Fruit fly (Drosophila melanogaster) Kc167 (cell line): Measurements from ENCODE around the gene CG11584.

Experiments used
- Myc ChIP-seq: fragments of >200 bp; optimal IDR thresholded peaks from 2 replicates; lab custom pipeline; 2017; ENCODE audit warnings: missing external identifiers
- Sin3A ChIP-seq: fragments of >200 bp; optimal IDR thresholded peaks from 2 replicates; lab custom pipeline; 2018; ENCODE audit warnings: missing external identifiers
- h ChIP-seq: fragments of >200 bp; optimal IDR thresholded peaks from 3 replicates; lab custom pipeline; 2018; ENCODE audit warnings: missing external identifiers
- insv ChIP-seq: fragments of >200 bp; optimal IDR thresholded peaks from 3 replicates; lab custom pipeline; 2018; ENCODE audit warnings: missing external identifiers
- psq ChIP-seq: fragments of >200 bp; optimal IDR thresholded peaks from 2 replicates; lab custom pipeline; 2017; ENCODE audit warnings: missing external identifiers
- ttk ChIP-seq: sonication (Bioruptor generic); optimal IDR thresholded peaks from 2 replicates; lab custom pipeline; 2017; ENCODE audit warnings: missing external identifiers

The CG11584 gene

dm6 chrX:14184062-14184611 is 3.3 kb downstream of the CG11584 start, which contains the start of gene CG32603:
Gene CG32603, plus strand, starts transcription at chrX:14184561.
- TF ChIP-seq h (lab: Kevin White, UChicago) = no peak
- no peak for TF ChIP-seq Sin3A (lab: Kevin White, UChicago)
- TF ChIP-seq psq = no peak
- no peak for TF ChIP-seq ttk (lab: Kevin White, UChicago)
- no peak for TF ChIP-seq insv (lab: Kevin White, UChicago)
- no peak for TF ChIP-seq Myc (lab: Kevin White, UChicago)

dm6 chrX:14186953-14187352 is 6.1 kb downstream of the CG11584 start, which contains the start of gene CG12481:
Gene CG12481, plus strand, starts transcription at chrX:14187253.
- TF ChIP-seq Myc (lab: Kevin White, UChicago) (no peak), psq (no peak), Sin3A (lab: Kevin White, UChicago) (no peak), h (lab: Kevin White, UChicago) (no peak), ttk (lab: Kevin White, UChicago) (no peak), insv (lab: Kevin White, UChicago) (no peak)

- TF ChIP-seq ttk (lab: Kevin White, UChicago) = no peak
- TF ChIP-seq insv (lab: Kevin White, UChicago) = no peak
- TF ChIP-seq psq = no peak
- no peak for TF ChIP-seq Sin3A (lab: Kevin White, UChicago)
- TF ChIP-seq Myc (lab: Kevin White, UChicago) = no peak
- TF ChIP-seq h (lab: Kevin White, UChicago) = no peak
Measured at dm6 chrX:14189216-14189615, 8.4 kb downstream of the CG11584 start, which contains the start of gene CG11585. Gene CG11585, plus strand, starts transcription at chrX:14189516.

dm6 chrX:14191918-14192317 is 11.1 kb downstream of the CG11584 start, which contains the start of gene CG13403:
Gene CG13403, minus strand, starts transcription at chrX:14192018.
- no peak for TF ChIP-seq ttk (lab: Kevin White, UChicago)
- TF ChIP-seq Sin3A (lab: Kevin White, UChicago) = no peak
- TF ChIP-seq h (lab: Kevin White, UChicago) = no peak
- no peak for TF ChIP-seq psq
- no peak for TF ChIP-seq insv (lab: Kevin White, UChicago)
- no peak for TF ChIP-seq Myc (lab: Kevin White, UChicago)

- TF ChIP-seq Sin3A (lab: Kevin White, UChicago) (no peak), psq (no peak), ttk (lab: Kevin White, UChicago) (no peak), h (lab: Kevin White, UChicago) (no peak), Myc (lab: Kevin White, UChicago) (no peak), insv (lab: Kevin White, UChicago) (no peak)
Measured at dm6 chrX:14193013-14193412, 12.2 kb downstream of the CG11584 start, which contains the start of gene yl. Gene yl, plus strand, starts transcription at chrX:14193214.

dm6 chrX:14199967-14200531 is 19.2 kb downstream of the CG11584 start, which contains the start of gene CG11590:
Gene CG11590, plus strand, starts transcription at chrX:14200178.
- TF ChIP-seq ttk (lab: Kevin White, UChicago) (no peak), psq (no peak), insv (lab: Kevin White, UChicago) (no peak), h (lab: Kevin White, UChicago) (no peak), Sin3A (lab: Kevin White, UChicago) (no peak), Myc (lab: Kevin White, UChicago) (no peak)

- TF ChIP-seq ttk (lab: Kevin White, UChicago) (no peak), insv (lab: Kevin White, UChicago) (no peak), Sin3A (lab: Kevin White, UChicago) (no peak), Myc (lab: Kevin White, UChicago) (no peak), h (lab: Kevin White, UChicago) (no peak), psq (no peak)
Measured at dm6 chrX:14201178-14201577, 20.4 kb downstream of the CG11584 start, which contains the start of gene Prp16. Gene Prp16, plus strand, starts transcription at chrX:14201362.

- no peak for TF ChIP-seq insv (lab: Kevin White, UChicago)
- TF ChIP-seq h (lab: Kevin White, UChicago) = no peak
- TF ChIP-seq ttk (lab: Kevin White, UChicago) = no peak
- TF ChIP-seq Sin3A (lab: Kevin White, UChicago) = no peak
- TF ChIP-seq psq = no peak
- TF ChIP-seq Myc (lab: Kevin White, UChicago) = no peak
Measured at dm6 chrX:14208426-14209208, 27.8 kb downstream of the CG11584 start.

- TF ChIP-seq Myc (lab: Kevin White, UChicago) = no peak
- no peak for TF ChIP-seq h (lab: Kevin White, UChicago)
- no peak for TF ChIP-seq psq
- TF ChIP-seq insv (lab: Kevin White, UChicago) = no peak
- TF ChIP-seq Sin3A (lab: Kevin White, UChicago) = no peak
- no peak for TF ChIP-seq ttk (lab: Kevin White, UChicago)
Measured at dm6 chrX:14209209-14209781, 28.5 kb downstream of the CG11584 start.

- no peak for TF ChIP-seq psq
- TF ChIP-seq ttk (lab: Kevin White, UChicago) = no peak
- TF ChIP-seq insv (lab: Kevin White, UChicago) = no peak
- TF ChIP-seq Sin3A (lab: Kevin White, UChicago) = no peak
- no peak for TF ChIP-seq Myc (lab: Kevin White, UChicago)
- TF ChIP-seq h (lab: Kevin White, UChicago) = no peak
Measured at dm6 chrX:14211250-14211944, 30.6 kb downstream of the CG11584 start.
